Fruit fly (Drosophila melanogaster) whole organism, embryonic: ENCODE data around the gene Bx.

Experiments used
- Asciz ChIP-seq: fragments of 200-800 bp; sonication (Bioruptor generic); optimal IDR thresholded peaks from 2 replicates; lab custom pipeline; 2017; ENCODE audit warnings: missing biosample characterization, mild to moderate bottlenecking, missing genetic modification characterization, missing genetic modification reagents
- CG10274 ChIP-seq: fragments of 200-800 bp; sonication (Bioruptor generic); optimal IDR thresholded peaks from 3 replicates; lab custom pipeline; 2017; ENCODE audit warnings: missing biosample characterization, mild to moderate bottlenecking, missing genetic modification characterization
- CG11504 ChIP-seq: fragments of 200-800 bp; sonication (Bioruptor generic); optimal IDR thresholded peaks from 3 replicates; lab custom pipeline; 2019; ENCODE audit warnings: missing biosample characterization, mild to moderate bottlenecking, missing genetic modification characterization, moderate library complexity
- CG11560 ChIP-seq: fragments of 200-800 bp; sonication (Bioruptor generic); IDR thresholded peaks from 3 replicates; pipeline ENCODE4 v1.3.6; 2022; ENCODE audit warnings: missing biosample characterization, missing genetic modification characterization
- CG14441 ChIP-seq: fragments of 200-800 bp; sonication (Bioruptor generic); IDR thresholded peaks from 2 replicates; pipeline ENCODE4 v1.3.6; 2022; ENCODE audit warnings: missing biosample characterization, missing genetic modification characterization
- CG15514 ChIP-seq: fragments of 200-800 bp; sonication (Bioruptor generic); optimal IDR thresholded peaks from 3 replicates; lab custom pipeline; 2017; ENCODE audit warnings: missing biosample characterization, missing genetic modification characterization, mild to moderate bottlenecking, moderate library complexity, missing genetic modification reagents
- CG15696 ChIP-seq: fragments of 200-800 bp; sonication (Bioruptor generic); optimal IDR thresholded peaks from 2 replicates; lab custom pipeline; 2019; ENCODE audit warnings: missing biosample characterization, mild to moderate bottlenecking, missing genetic modification characterization, moderate library complexity
- CG1602 ChIP-seq: fragments of 200-800 bp; sonication (Bioruptor generic); optimal IDR thresholded peaks from 3 replicates; lab custom pipeline; 2016; ENCODE audit warnings: missing biosample characterization, missing genetic modification characterization
- CG2120 ChIP-seq: fragments of 200-800 bp; sonication (Bioruptor generic); optimal IDR thresholded peaks from 3 replicates; lab custom pipeline; 2016; ENCODE audit warnings: missing biosample characterization, missing genetic modification characterization
- CG32532 ChIP-seq: fragments of 200-800 bp; sonication (Bioruptor generic); IDR thresholded peaks from 2 replicates; pipeline ENCODE4 v1.3.6; 2022; ENCODE audit warnings: missing biosample characterization, missing genetic modification characterization
- CG43689 ChIP-seq: fragments of 200-800 bp; sonication (Bioruptor generic); IDR thresholded peaks from 2 replicates; pipeline ENCODE4 v1.3.6; 2022; ENCODE audit warnings: missing biosample characterization, missing genetic modification characterization
- CG4617 ChIP-seq: fragments of 200-800 bp; sonication (Bioruptor generic); optimal IDR thresholded peaks from 3 replicates; lab custom pipeline; 2016; ENCODE audit warnings: missing biosample characterization, missing genetic modification characterization, borderline replicate concordance
- CG6175 ChIP-seq: fragments of 200-800 bp; sonication (Bioruptor generic); IDR thresholded peaks from 3 replicates; pipeline ENCODE4 v1.3.6; 2022; ENCODE audit warnings: missing biosample characterization, missing genetic modification characterization
- CG7786 ChIP-seq: fragments of 200-800 bp; sonication (Bioruptor generic); optimal IDR thresholded peaks from 2 replicates; lab custom pipeline; 2016; ENCODE audit warnings: missing biosample characterization, missing genetic modification characterization
- CG8290 ChIP-seq, 3 experiments: fragments of 200-800 bp; sonication (Bioruptor generic); optimal IDR thresholded peaks; 2 replicates each; lab custom pipeline; 2016 to 2019; ENCODE audit warnings: missing biosample characterization in 3 of 3, missing genetic modification characterization in 3 of 3, mild to moderate bottlenecking in 2 of 3, moderate library complexity in 1 of 3
- Dip3 ChIP-seq: fragments of 200-800 bp; sonication (Bioruptor generic); optimal IDR thresholded peaks from 3 replicates; lab custom pipeline; 2016; ENCODE audit warnings: missing biosample characterization, missing genetic modification characterization
- E2f1 ChIP-seq: fragments of 200-800 bp; sonication (Bioruptor generic); IDR thresholded peaks from 2 replicates; pipeline ENCODE4 v1.3.6; 2022; ENCODE audit warnings: missing biosample characterization, missing genetic modification characterization
- Ets65A ChIP-seq: fragments of 200-800 bp; sonication (Bioruptor generic); peaks from one replicate; lab custom pipeline; 2016; ENCODE audit warnings: missing biosample characterization, missing genetic modification characterization
- Fer1 ChIP-seq: fragments of 200-800 bp; sonication (Bioruptor generic); optimal IDR thresholded peaks from 2 replicates; lab custom pipeline; 2017; ENCODE audit warnings: missing biosample characterization, mild to moderate bottlenecking, missing genetic modification characterization
- Fer3 ChIP-seq: fragments of 200-800 bp; sonication (Bioruptor generic); optimal IDR thresholded peaks from 2 replicates; lab custom pipeline; 2018; ENCODE audit warnings: missing biosample characterization, mild to moderate bottlenecking, missing genetic modification characterization, moderate library complexity
- Hsf ChIP-seq: fragments of 200-800 bp; sonication (Bioruptor generic); optimal IDR thresholded peaks from 3 replicates; lab custom pipeline; 2016; ENCODE audit warnings: missing biosample characterization, missing genetic modification characterization
- Lhr ChIP-seq: fragments of 200-800 bp; sonication (Bioruptor generic); optimal IDR thresholded peaks from 3 replicates; lab custom pipeline; 2017; ENCODE audit warnings: mild to moderate bottlenecking, missing biosample characterization, missing genetic modification reagents, missing genetic modification characterization
- Meics ChIP-seq: fragments of 200-800 bp; sonication (Bioruptor generic); optimal IDR thresholded peaks from 2 replicates; lab custom pipeline; 2017; ENCODE audit warnings: missing biosample characterization, mild to moderate bottlenecking, missing genetic modification characterization
- NK7.1 ChIP-seq: fragments of 200-800 bp; sonication (Bioruptor generic); optimal IDR thresholded peaks from 3 replicates; lab custom pipeline; 2016; ENCODE audit warnings: missing biosample characterization, missing genetic modification characterization
- Nf-YA ChIP-seq: fragments of 200-800 bp; sonication (Bioruptor generic); IDR thresholded peaks from 2 replicates; pipeline ENCODE4 v1.3.6; 2022; ENCODE audit warnings: missing biosample characterization, missing genetic modification characterization
- Oaz ChIP-seq: fragments of 200-800 bp; sonication (Bioruptor generic); IDR thresholded peaks from 2 replicates; pipeline ENCODE4 v1.3.6; 2022; ENCODE audit warnings: missing biosample characterization, missing genetic modification characterization
- Pdp1 ChIP-seq, 2 experiments: fragments of 200-800 bp; sonication (Bioruptor generic); optimal IDR thresholded peaks; 3 replicates each; lab custom pipeline; 2016; ENCODE audit warnings: missing biosample characterization in 2 of 2, missing genetic modification characterization in 2 of 2, mild to moderate bottlenecking in 1 of 2, moderate library complexity in 1 of 2
- Ptx1 ChIP-seq: fragments of 200-800 bp; sonication (Bioruptor generic); IDR thresholded peaks from 2 replicates; pipeline ENCODE4 v1.3.6; 2022; ENCODE audit warnings: missing biosample characterization, missing genetic modification characterization
- YL-1 ChIP-seq: fragments of 200-800 bp; sonication (Bioruptor generic); optimal IDR thresholded peaks from 3 replicates; lab custom pipeline; 2017; ENCODE audit warnings: missing biosample characterization, mild to moderate bottlenecking, missing genetic modification characterization
- al ChIP-seq: fragments of 200-800 bp; sonication (Bioruptor generic); IDR thresholded peaks from 2 replicates; pipeline ENCODE4 v1.3.6; 2022; ENCODE audit warnings: missing biosample characterization, missing genetic modification characterization
- caup ChIP-seq: fragments of 200-800 bp; sonication (Bioruptor generic); optimal IDR thresholded peaks from 3 replicates; lab custom pipeline; 2017; ENCODE audit warnings: missing biosample characterization, mild to moderate bottlenecking, missing genetic modification characterization, moderate library complexity; ENCODE audit not compliant: severe bottlenecking
- cwo ChIP-seq: fragments of 200-800 bp; sonication (Bioruptor generic); optimal IDR thresholded peaks from 3 replicates; lab custom pipeline; 2017; ENCODE audit warnings: missing biosample characterization, missing genetic modification characterization, mild to moderate bottlenecking, moderate library complexity, missing genetic modification reagents
- fu2 ChIP-seq: fragments of 200-800 bp; sonication (Bioruptor generic); optimal IDR thresholded peaks from 2 replicates; lab custom pipeline; 2016; ENCODE audit warnings: missing biosample characterization, missing genetic modification characterization
- gem ChIP-seq: fragments of 200-800 bp; sonication (Bioruptor generic); optimal IDR thresholded peaks from 2 replicates; lab custom pipeline; 2019; ENCODE audit warnings: missing biosample characterization, mild to moderate bottlenecking, missing genetic modification characterization, moderate library complexity
- grn ChIP-seq: fragments of 200-800 bp; sonication (Bioruptor generic); optimal IDR thresholded peaks from 3 replicates; lab custom pipeline; 2017; ENCODE audit warnings: missing biosample characterization, missing genetic modification characterization
- kah ChIP-seq: fragments of 200-800 bp; sonication (Bioruptor generic); optimal IDR thresholded peaks from 2 replicates; lab custom pipeline; 2018; ENCODE audit warnings: missing biosample characterization, mild to moderate bottlenecking, missing genetic modification characterization
- klu ChIP-seq: fragments of 200-800 bp; sonication (Bioruptor generic); IDR thresholded peaks from 2 replicates; pipeline ENCODE4 v1.3.6; 2022; ENCODE audit warnings: missing biosample characterization, missing genetic modification characterization
- lab ChIP-seq: fragments of 200-800 bp; sonication (Bioruptor generic); optimal IDR thresholded peaks from 3 replicates; lab custom pipeline; 2017; ENCODE audit warnings: missing biosample characterization, missing genetic modification characterization, mild to moderate bottlenecking, moderate library complexity, missing genetic modification reagents
- lilli ChIP-seq: fragments of 200-800 bp; sonication (Bioruptor generic); optimal IDR thresholded peaks from 3 replicates; lab custom pipeline; 2016; ENCODE audit warnings: missing biosample characterization, missing genetic modification characterization
- lmd ChIP-seq: fragments of 200-800 bp; sonication (Bioruptor generic); IDR thresholded peaks from 2 replicates; pipeline ENCODE4 v1.3.6; 2022; ENCODE audit warnings: missing biosample characterization, missing genetic modification characterization
- mam ChIP-seq: fragments of 200-800 bp; sonication (Bioruptor generic); optimal IDR thresholded peaks from 3 replicates; lab custom pipeline; 2016; ENCODE audit warnings: missing biosample characterization, missing genetic modification characterization
- onecut ChIP-seq: fragments of 200-800 bp; sonication (Bioruptor generic); IDR thresholded peaks from 2 replicates; pipeline ENCODE4 v1.3.6; 2022; ENCODE audit warnings: missing biosample characterization, missing genetic modification characterization
- rib ChIP-seq: fragments of 200-800 bp; sonication (Bioruptor generic); IDR thresholded peaks from 2 replicates; pipeline ENCODE4 v1.3.6; 2022; ENCODE audit warnings: missing biosample characterization, missing genetic modification characterization
- row ChIP-seq: fragments of 200-800 bp; sonication (Bioruptor generic); IDR thresholded peaks from 3 replicates; pipeline ENCODE4 v1.3.6; 2022; ENCODE audit warnings: missing biosample characterization, missing genetic modification characterization
- slbo ChIP-seq: fragments of 200-800 bp; sonication (Bioruptor generic); IDR thresholded peaks from 2 replicates; pipeline ENCODE4 v1.3.6; 2022; ENCODE audit warnings: missing biosample characterization, missing genetic modification characterization
- sug ChIP-seq: fragments of 200-800 bp; optimal IDR thresholded peaks from 2 replicates; lab custom pipeline; 2019; ENCODE audit warnings: missing biosample characterization, mild to moderate bottlenecking, missing genetic modification characterization, moderate library complexity
- vvl ChIP-seq: fragments of 200-800 bp; sonication (Bioruptor generic); IDR thresholded peaks from 2 replicates; pipeline ENCODE4 v1.3.6; 2022; ENCODE audit warnings: missing biosample characterization, missing genetic modification characterization
- wek ChIP-seq: fragments of 200-800 bp; sonication (Bioruptor generic); optimal IDR thresholded peaks from 3 replicates; lab custom pipeline; 2018; ENCODE audit warnings: missing biosample characterization, mild to moderate bottlenecking, missing genetic modification characterization, moderate library complexity
- zfh2 ChIP-seq: fragments of 200-800 bp; sonication (Bioruptor generic); optimal IDR thresholded peaks from 2 replicates; lab custom pipeline; 2016; ENCODE audit warnings: missing biosample characterization, missing genetic modification characterization

The Bx gene

dm6 chrX:18494165-18494740, 21.0 kb upstream of the Bx start, which contains the start of gene CG15043:
CG15043 (minus strand) TSS chrX:18494168.
- TF ChIP-seq lab (GFP tag; lab: Kevin White, UChicago) (peak; percentile 64), lmd (peak; percentile 42; the same call in 1 of the 2 replicates), mam (GFP tag; lab: Kevin White, UChicago) (peak; percentile 49), CG11504 (peak; percentile 48), Dip3 (peak; percentile 67), slbo (GFP tag; lab: Robert Waterston, UW) (peak; percentile 71), CG11560 (0 out of 3 replicates have a peak, but pooled peaks have one; percentile 10), Nf-YA (no peak), CG14441 (GFP tag; lab: Robert Waterston, UW) (peak; percentile 62), CG8290 (GFP tag; optimal IDR thresholded peaks at IDR 0.05; lab: Kevin White, UChicago) (no peak), CG8290 (tag; optimal IDR thresholded peaks at IDR 0.05; lab: Kevin White, UChicago) (no peak), klu (GFP tag; lab: Robert Waterston, UW) (0 out of 2 replicates have a peak, but pooled peaks have one; percentile 14), wek (GFP tag; lab: Kevin White, UChicago) (no peak), Oaz (GFP tag; lab: Robert Waterston, UW) (no peak), kah (GFP tag; lab: Kevin White, UChicago) (no peak), vvl (GFP tag; lab: Robert Waterston, UW) (0 out of 2 replicates have a peak, but pooled peaks have one; percentile 9), Ptx1 (GFP tag; lab: Robert Waterston, UW) (peak; percentile 72), caup (GFP tag; lab: Kevin White, UChicago) (peak; percentile 52), Fer3 (tag; lab: Kevin White, UChicago) (peak; percentile 56), E2f1 (peak; percentile 49; the same call in 1 of the 2 replicates), Ets65A (GFP tag; lab: Kevin White, UChicago) (peak; percentile 63), fu2 (GFP tag; lab: Kevin White, UChicago) (peak; percentile 9), gem (tag; lab: Kevin White, UChicago) (no peak), CG6175 (GFP tag; lab: Robert Waterston, UW) (0 out of 3 replicates have a peak, but pooled peaks have one; percentile 49), Asciz (GFP tag; lab: Kevin White, UChicago) (no peak), rib (GFP tag; lab: Robert Waterston, UW) (peak; percentile 23; the same call in 1 of the 2 replicates), row (peak; percentile 70), sug (tag; lab: Kevin White, UChicago) (peak; percentile 22), lilli (GFP tag; lab: Kevin White, UChicago) (peak; percentile 67), YL-1 (GFP tag; lab: Kevin White, UChicago) (no peak), CG32532 (peak; percentile 67), cwo (GFP tag; lab: Kevin White, UChicago) (peak; percentile 44), CG1602 (GFP tag; lab: Kevin White, UChicago) (no peak), zfh2 (GFP tag; lab: Kevin White, UChicago) (peak; percentile 55), al (peak; percentile 41; the same call in 1 of the 2 replicates), CG10274 (peak; percentile 20), CG4617 (GFP tag; lab: Kevin White, UChicago) (no peak), NK7.1 (GFP tag; lab: Kevin White, UChicago) (peak; percentile 18), CG15696 (tag; lab: Kevin White, UChicago) (no peak), Lhr (GFP tag; lab: Kevin White, UChicago) (no peak), onecut (GFP tag; lab: Robert Waterston, UW) (peak; percentile 27; the same call in 1 of the 2 replicates), CG7786 (GFP tag; lab: Kevin White, UChicago) (peak; percentile 49), CG43689 (GFP tag; lab: Robert Waterston, UW) (no peak), Meics (GFP tag; lab: Kevin White, UChicago) (peak; percentile 71), Hsf (peak; percentile 19), CG2120 (GFP tag; lab: Kevin White, UChicago) (peak; percentile 73), grn (GFP tag; lab: Kevin White, UChicago) (peak; percentile 14), Pdp1 (GFP tag; optimal IDR thresholded peaks at IDR 0.05; lab: Kevin White, UChicago) (peak; percentile 25 to 29), Fer1 (GFP tag; lab: Kevin White, UChicago) (peak; percentile 41), CG15514 (peak; percentile 37)
